Worm (Caenorhabditis elegans): ENCODE results near the gene dhs-9.

- TF ChIP-seq ztf-11 (tag; optimal IDR thresholded peaks at IDR 0.05) (no peak), zag-1 (tag; optimal IDR thresholded peaks at IDR 0.05) (no peak), lsy-2 (tag; optimal IDR thresholded peaks at IDR 0.05) (peak in 1 of 2 experiments; percentile 24), fos-1 (tag; optimal IDR thresholded peaks at IDR 0.05) (no peak), nhr-77 (tag; optimal IDR thresholded peaks at IDR 0.05) (no peak), F13H6.1 (tag; optimal IDR thresholded peaks at IDR 0.05) (peak; percentile 22), unc-39 (tag; optimal IDR thresholded peaks at IDR 0.05) (no peak), elt-3 (tag; optimal IDR thresholded peaks at IDR 0.05) (no peak), nhr-11 (tag; optimal IDR thresholded peaks at IDR 0.05) (no peak)
Observed at ce11 chrIII:5372884-5373283, 5.0 kb upstream of the dhs-9 start.
